Fruit fly (Drosophila melanogaster) whole organism: Measurements from ENCODE around the gene CG31223.

ENCODE experiments used
- CG8478 ChIP-seq: fragments of >200 bp; optimal IDR thresholded peaks from 2 replicates; lab custom pipeline; 2018; ENCODE audit warnings: inconsistent platforms
- Dll ChIP-seq: fragments of >200 bp; optimal IDR thresholded peaks from 2 replicates; lab custom pipeline; 2017
- EcR ChIP-seq, 2 experiments: fragments of >200 bp; optimal IDR thresholded peaks; 2 replicates each; lab custom pipeline; 2017; ENCODE audit warnings: missing biosample characterization in 2 of 2, missing genetic modification characterization in 2 of 2, missing genetic modification reagents in 2 of 2
- pan ChIP-seq: fragments of >200 bp; optimal IDR thresholded peaks from 2 replicates; lab custom pipeline; 2017
- psq ChIP-seq: fragments of >200 bp; optimal IDR thresholded peaks from 2 replicates; lab custom pipeline; 2017
- usp ChIP-seq: fragments of >200 bp; optimal IDR thresholded peaks from 2 replicates; lab custom pipeline; 2017; ENCODE audit warnings: missing biosample characterization, missing genetic modification characterization, mixed read lengths

CG31223 gene

dm6 chr3R:20818689-20819088 lies 12.2 kb upstream of the CG31223 start, which contains the start of gene CG17270:
Gene CG17270 (minus strand): TSS chr3R:20818929.
- no peak for TF ChIP-seq Dll

- no peak for TF ChIP-seq CG8478 (lab: Kevin White, UChicago)
- no peak for TF ChIP-seq EcR (GFP tag; optimal IDR thresholded peaks at IDR 0.05; lab: Kevin White, UChicago)
- no peak for TF ChIP-seq usp
- TF ChIP-seq Dll = no peak
- TF ChIP-seq pan (lab: Kevin White, UChicago) = no peak
- no peak for TF ChIP-seq psq
Observed at dm6 chr3R:20821815-20822375, 9.0 kb upstream of the CG31223 start, which contains the start of the genes CG17271 and RpS20. Gene CG17271 (minus strand): TSS chr3R:20821848. Gene RpS20 (plus strand): TSS chr3R:20822181.

dm6 chr3R:20823704-20824454 lies 7.0 kb upstream of the CG31223 start, which contains the start of gene CG17272:
Gene CG17272 (minus strand): TSS chr3R:20824239.
- no peak for TF ChIP-seq pan (lab: Kevin White, UChicago)
- TF ChIP-seq Dll = no peak
- TF ChIP-seq EcR (GFP tag; optimal IDR thresholded peaks at IDR 0.05; lab: Kevin White, UChicago) = no peak
- no peak for TF ChIP-seq usp
- no peak for TF ChIP-seq CG8478 (lab: Kevin White, UChicago)
- TF ChIP-seq psq = no peak

dm6 chr3R:20826929-20827328 lies 4.0 kb upstream of the CG31223 start:
- TF ChIP-seq CG8478 (lab: Kevin White, UChicago) (no peak), usp (no peak), EcR (GFP tag; optimal IDR thresholded peaks at IDR 0.05; lab: Kevin White, UChicago) (no peak), pan (lab: Kevin White, UChicago) (no peak)

dm6 chr3R:20828520-20829415 lies 2.2 kb upstream of the CG31223 start:
- peak in 1 of 2 experiments; percentile 80 for TF ChIP-seq EcR (GFP tag; optimal IDR thresholded peaks at IDR 0.05; lab: Kevin White, UChicago)
- no peak for TF ChIP-seq psq
- TF ChIP-seq pan (lab: Kevin White, UChicago) = no peak
- TF ChIP-seq CG8478 (lab: Kevin White, UChicago) = peak; percentile 1

dm6 chr3R:20829416-20830131 lies 1.4 kb upstream of the CG31223 start:
- no peak for TF ChIP-seq Dll
- no peak for TF ChIP-seq usp
- TF ChIP-seq psq = no peak
- TF ChIP-seq EcR (GFP tag; optimal IDR thresholded peaks at IDR 0.05; lab: Kevin White, UChicago) = no peak
- no peak for TF ChIP-seq CG8478 (lab: Kevin White, UChicago)
- TF ChIP-seq pan (lab: Kevin White, UChicago) = no peak

dm6 chr3R:20830153-20830695 lies 703 bp upstream of the CG31223 start, which contains the start of gene Adss:
Gene Adss (minus strand): TSS chr3R:20830580.
- TF ChIP-seq Dll = no peak
- TF ChIP-seq usp = no peak
- TF ChIP-seq EcR (GFP tag; optimal IDR thresholded peaks at IDR 0.05; lab: Kevin White, UChicago) = no peak
- no peak for TF ChIP-seq pan (lab: Kevin White, UChicago)
- no peak for TF ChIP-seq CG8478 (lab: Kevin White, UChicago)
- TF ChIP-seq psq = no peak

- TF ChIP-seq EcR (GFP tag; optimal IDR thresholded peaks at IDR 0.05; lab: Kevin White, UChicago) (peak in 1 of 2 experiments; percentile 36), usp (no peak)
Observed at dm6 chr3R:20832689-20833524, 2.0 kb downstream of the CG31223 start, which contains the start of gene Synd. Gene Synd (plus strand): TSS chr3R:20832799.

dm6 chr3R:20833664-20834063 lies 2.7 kb downstream of the CG31223 start:
- no peak for TF ChIP-seq CG8478 (lab: Kevin White, UChicago)
- no peak for TF ChIP-seq Dll
- no peak for TF ChIP-seq EcR (GFP tag; optimal IDR thresholded peaks at IDR 0.05; lab: Kevin White, UChicago)
- TF ChIP-seq psq = no peak
- TF ChIP-seq pan (lab: Kevin White, UChicago) = no peak
- TF ChIP-seq usp = no peak

dm6 chr3R:20834770-20835183 lies 3.9 kb downstream of the CG31223 start:
- TF ChIP-seq CG8478 (lab: Kevin White, UChicago) = no peak
- no peak for TF ChIP-seq psq
- TF ChIP-seq usp = no peak
- no peak for TF ChIP-seq pan (lab: Kevin White, UChicago)
- no peak for TF ChIP-seq Dll
- no peak for TF ChIP-seq EcR (GFP tag; optimal IDR thresholded peaks at IDR 0.05; lab: Kevin White, UChicago)

dm6 chr3R:20835531-20835930 lies 4.6 kb downstream of the CG31223 start:
- TF ChIP-seq CG8478 (lab: Kevin White, UChicago) (no peak), psq (no peak), EcR (GFP tag; optimal IDR thresholded peaks at IDR 0.05; lab: Kevin White, UChicago) (no peak), Dll (no peak), pan (lab: Kevin White, UChicago) (no peak), usp (no peak)
